Fruit fly (Drosophila melanogaster) whole organism, embryonic: ENCODE data around the gene dUTPase.

Experiments used
- Asciz ChIP-seq: fragments of 200-800 bp; sonication (Bioruptor generic); optimal IDR thresholded peaks from 2 replicates; lab custom pipeline; 2017; ENCODE audit warnings: missing biosample characterization, mild to moderate bottlenecking, missing genetic modification characterization, missing genetic modification reagents
- Atf3 ChIP-seq: fragments of 200-800 bp; sonication (Bioruptor generic); optimal IDR thresholded peaks from 3 replicates; lab custom pipeline; 2016; ENCODE audit warnings: missing biosample characterization, missing genetic modification characterization
- BEAF-32 ChIP-seq: fragments of 200-800 bp; sonication (Bioruptor generic); optimal IDR thresholded peaks from 3 replicates; lab custom pipeline; 2017; ENCODE audit warnings: missing biosample characterization, missing genetic modification characterization, mild to moderate bottlenecking, moderate library complexity, missing genetic modification reagents
- Blimp-1 ChIP-seq: fragments of 200-800 bp; sonication (Bioruptor generic); optimal IDR thresholded peaks from 3 replicates; lab custom pipeline; 2018; ENCODE audit warnings: missing biosample characterization, missing genetic modification characterization, mild to moderate bottlenecking, moderate library complexity, missing genetic modification reagents
- CG10267 ChIP-seq: fragments of 200-800 bp; sonication (Bioruptor generic); optimal IDR thresholded peaks from 2 replicates; lab custom pipeline; 2018; ENCODE audit warnings: missing biosample characterization, mild to moderate bottlenecking, missing genetic modification characterization, moderate library complexity
- CG11504 ChIP-seq: fragments of 200-800 bp; sonication (Bioruptor generic); optimal IDR thresholded peaks from 3 replicates; lab custom pipeline; 2019; ENCODE audit warnings: missing biosample characterization, mild to moderate bottlenecking, missing genetic modification characterization, moderate library complexity
- CG12391 ChIP-seq: fragments of 200-800 bp; sonication (Bioruptor generic); optimal IDR thresholded peaks from 3 replicates; lab custom pipeline; 2018; ENCODE audit warnings: missing biosample characterization, mild to moderate bottlenecking, missing genetic modification characterization, moderate library complexity
- CG13894 ChIP-seq: fragments of 200-800 bp; sonication (Bioruptor generic); optimal IDR thresholded peaks from 3 replicates; lab custom pipeline; 2018; ENCODE audit warnings: missing biosample characterization, mild to moderate bottlenecking, missing genetic modification characterization, moderate library complexity
- CG15479 ChIP-seq: fragments of 200-800 bp; sonication (Bioruptor generic); optimal IDR thresholded peaks from 3 replicates; lab custom pipeline; 2019; ENCODE audit warnings: missing biosample characterization, mild to moderate bottlenecking, missing genetic modification characterization, moderate library complexity
- CG15601 ChIP-seq: fragments of 200-800 bp; sonication (Bioruptor generic); optimal IDR thresholded peaks from 3 replicates; lab custom pipeline; 2019; ENCODE audit warnings: missing biosample characterization, mild to moderate bottlenecking, missing genetic modification characterization, moderate library complexity
- CG1603 ChIP-seq: fragments of 200-800 bp; sonication (Bioruptor generic); optimal IDR thresholded peaks from 2 replicates; lab custom pipeline; 2019; ENCODE audit warnings: missing biosample characterization, mild to moderate bottlenecking, missing genetic modification characterization, moderate library complexity
- CG17361 ChIP-seq: fragments of 200-800 bp; sonication (Bioruptor generic); IDR thresholded peaks from 3 replicates; pipeline ENCODE4 v1.3.6; 2022; ENCODE audit warnings: missing biosample characterization, missing genetic modification characterization
- CG18764 ChIP-seq: fragments of 200-800 bp; sonication (Bioruptor generic); optimal IDR thresholded peaks from 3 replicates; lab custom pipeline; 2016; ENCODE audit warnings: missing biosample characterization, missing genetic modification characterization
- CG2712 ChIP-seq: fragments of 200-800 bp; optimal IDR thresholded peaks from 3 replicates; lab custom pipeline; 2019; ENCODE audit warnings: missing biosample characterization, mild to moderate bottlenecking, missing genetic modification characterization, moderate library complexity
- CG32772 ChIP-seq: fragments of 200-800 bp; sonication (Bioruptor generic); IDR thresholded peaks from 2 replicates; pipeline ENCODE4 v1.3.6; 2022; ENCODE audit warnings: missing biosample characterization, missing genetic modification characterization
- CG34422 ChIP-seq: fragments of 200-800 bp; sonication (Bioruptor generic); IDR thresholded peaks from 3 replicates; pipeline ENCODE4 v1.3.6; 2022; ENCODE audit warnings: missing biosample characterization, missing genetic modification characterization
- CG3838 ChIP-seq: fragments of 200-800 bp; sonication (Bioruptor generic); optimal IDR thresholded peaks from 3 replicates; lab custom pipeline; 2016; ENCODE audit warnings: missing biosample characterization, missing genetic modification characterization
- CG6791 ChIP-seq: fragments of 200-800 bp; sonication (Bioruptor generic); IDR thresholded peaks from 3 replicates; pipeline ENCODE4 v1.3.6; 2022; ENCODE audit warnings: missing biosample characterization, missing genetic modification characterization; ENCODE audit not compliant: partially characterized antibody
- CG7928 ChIP-seq: fragments of 200-800 bp; sonication (Bioruptor generic); optimal IDR thresholded peaks from 2 replicates; lab custom pipeline; 2017; ENCODE audit warnings: missing biosample characterization, mild to moderate bottlenecking, missing genetic modification characterization
- CG8290 ChIP-seq, 3 experiments: fragments of 200-800 bp; sonication (Bioruptor generic); optimal IDR thresholded peaks; 2 replicates each; lab custom pipeline; 2016 to 2019; ENCODE audit warnings: missing biosample characterization in 3 of 3, missing genetic modification characterization in 3 of 3, mild to moderate bottlenecking in 2 of 3, moderate library complexity in 1 of 3
- CG8765 ChIP-seq: fragments of 200-800 bp; sonication (Bioruptor generic); IDR thresholded peaks from 2 replicates; pipeline ENCODE4 v1.3.6; 2022; ENCODE audit warnings: missing biosample characterization, missing genetic modification characterization
- CG9727 ChIP-seq: fragments of 200-800 bp; sonication (Bioruptor generic); optimal IDR thresholded peaks from 3 replicates; lab custom pipeline; 2017; ENCODE audit warnings: missing biosample characterization, mild to moderate bottlenecking, missing genetic modification characterization
- CG9797 ChIP-seq: fragments of 200-800 bp; sonication (Bioruptor generic); optimal IDR thresholded peaks from 3 replicates; lab custom pipeline; 2018; ENCODE audit warnings: missing biosample characterization, mild to moderate bottlenecking, missing genetic modification characterization
- Camta ChIP-seq: fragments of 200-800 bp; sonication (Bioruptor generic); optimal IDR thresholded peaks from 2 replicates; lab custom pipeline; 2016; ENCODE audit warnings: missing biosample characterization, missing genetic modification characterization
- Dp ChIP-seq: fragments of 200-800 bp; sonication (Bioruptor generic); optimal IDR thresholded peaks from 2 replicates; lab custom pipeline; 2018; ENCODE audit warnings: missing biosample characterization, mild to moderate bottlenecking, missing genetic modification characterization, moderate library complexity
- Drgx ChIP-seq: fragments of 200-800 bp; sonication (Bioruptor generic); IDR thresholded peaks from 2 replicates; pipeline ENCODE4 v1.3.6; 2022; ENCODE audit warnings: missing biosample characterization, missing genetic modification characterization
- E2f2 ChIP-seq: fragments of 200-800 bp; sonication (Bioruptor generic); IDR thresholded peaks from 2 replicates; pipeline ENCODE4 v1.3.6; 2022; ENCODE audit warnings: missing biosample characterization, missing genetic modification characterization
- HHEX ChIP-seq: fragments of 200-800 bp; sonication (Bioruptor generic); optimal IDR thresholded peaks from 3 replicates; lab custom pipeline; 2017; ENCODE audit warnings: missing biosample characterization, mild to moderate bottlenecking, missing genetic modification characterization, missing genetic modification reagents
- HLH3B ChIP-seq: fragments of 200-800 bp; sonication (Bioruptor generic); IDR thresholded peaks from 2 replicates; pipeline ENCODE4 v1.3.6; 2022; ENCODE audit warnings: missing biosample characterization, missing genetic modification characterization
- Hand ChIP-seq: fragments of 200-800 bp; sonication (Bioruptor generic); optimal IDR thresholded peaks from 2 replicates; lab custom pipeline; 2017; ENCODE audit warnings: mild to moderate bottlenecking, missing biosample characterization, missing genetic modification reagents, missing genetic modification characterization
- Myb ChIP-seq: fragments of 200-800 bp; sonication (Bioruptor generic); optimal IDR thresholded peaks from 2 replicates; lab custom pipeline; 2016; ENCODE audit warnings: missing biosample characterization, missing genetic modification characterization
- Neu2 ChIP-seq: fragments of 200-800 bp; sonication (Bioruptor generic); optimal IDR thresholded peaks from 3 replicates; lab custom pipeline; 2016; ENCODE audit warnings: missing biosample characterization, missing genetic modification characterization, borderline replicate concordance
- NfI ChIP-seq: fragments of 200-800 bp; sonication (Bioruptor generic); optimal IDR thresholded peaks from 3 replicates; lab custom pipeline; 2018; ENCODE audit warnings: missing biosample characterization, mild to moderate bottlenecking, missing genetic modification characterization, moderate library complexity
- Oaz ChIP-seq: fragments of 200-800 bp; sonication (Bioruptor generic); IDR thresholded peaks from 2 replicates; pipeline ENCODE4 v1.3.6; 2022; ENCODE audit warnings: missing biosample characterization, missing genetic modification characterization
- Sox100B ChIP-seq: fragments of 200-800 bp; sonication (Bioruptor generic); optimal IDR thresholded peaks from 3 replicates; lab custom pipeline; 2018; ENCODE audit warnings: missing biosample characterization, mild to moderate bottlenecking, missing genetic modification characterization
- Ssrp ChIP-seq: fragments of 200-800 bp; sonication (Bioruptor generic); optimal IDR thresholded peaks from 2 replicates; lab custom pipeline; 2018; ENCODE audit warnings: missing biosample characterization, mild to moderate bottlenecking, missing genetic modification characterization, moderate library complexity
- YL-1 ChIP-seq: fragments of 200-800 bp; sonication (Bioruptor generic); optimal IDR thresholded peaks from 3 replicates; lab custom pipeline; 2017; ENCODE audit warnings: missing biosample characterization, mild to moderate bottlenecking, missing genetic modification characterization
- ap ChIP-seq: fragments of 200-800 bp; sonication (Bioruptor generic); IDR thresholded peaks from 2 replicates; pipeline ENCODE4 v1.3.6; 2022; ENCODE audit warnings: missing biosample characterization, missing genetic modification characterization
- chn ChIP-seq: fragments of 200-800 bp; sonication (Bioruptor generic); optimal IDR thresholded peaks from 2 replicates; lab custom pipeline; 2016; ENCODE audit warnings: missing biosample characterization, missing genetic modification characterization
- corto ChIP-seq: fragments of 200-800 bp; sonication (Bioruptor generic); optimal IDR thresholded peaks from 2 replicates; lab custom pipeline; 2016; ENCODE audit warnings: missing biosample characterization, mild to moderate bottlenecking, missing genetic modification characterization, moderate library complexity
- disco-r ChIP-seq: fragments of 200-800 bp; sonication (Bioruptor generic); optimal IDR thresholded peaks from 2 replicates; lab custom pipeline; 2016; ENCODE audit warnings: missing biosample characterization, missing genetic modification characterization
- fru ChIP-seq: fragments of >200 bp; optimal IDR thresholded peaks from 2 replicates; lab custom pipeline; 2017
- fu2 ChIP-seq: fragments of 200-800 bp; sonication (Bioruptor generic); optimal IDR thresholded peaks from 2 replicates; lab custom pipeline; 2016; ENCODE audit warnings: missing biosample characterization, missing genetic modification characterization
- gsb ChIP-seq: fragments of 200-800 bp; sonication (Bioruptor generic); IDR thresholded peaks from 2 replicates; pipeline ENCODE4 v1.3.6; 2022; ENCODE audit warnings: missing biosample characterization, missing genetic modification characterization
- gt ChIP-seq: fragments of 200-800 bp; sonication (Bioruptor generic); IDR thresholded peaks from 2 replicates; pipeline ENCODE4 v1.3.6; 2022; ENCODE audit warnings: missing biosample characterization, missing genetic modification characterization
- ham ChIP-seq: fragments of 200-800 bp; sonication (Bioruptor generic); IDR thresholded peaks from 2 replicates; pipeline ENCODE4 v1.3.6; 2022; ENCODE audit warnings: missing biosample characterization, missing genetic modification characterization
- ken ChIP-seq: fragments of 200-800 bp; sonication (Bioruptor generic); IDR thresholded peaks from 3 replicates; pipeline ENCODE4 v1.3.6; 2022; ENCODE audit warnings: missing biosample characterization, missing genetic modification characterization
- phol ChIP-seq: fragments of 200-800 bp; sonication (Bioruptor generic); optimal IDR thresholded peaks from 3 replicates; lab custom pipeline; 2018; ENCODE audit warnings: missing biosample characterization, mild to moderate bottlenecking, missing genetic modification characterization, moderate library complexity
- pzg ChIP-seq: fragments of 200-800 bp; sonication (Bioruptor generic); optimal IDR thresholded peaks from 3 replicates; lab custom pipeline; 2018; ENCODE audit warnings: missing biosample characterization, mild to moderate bottlenecking, missing genetic modification characterization, moderate library complexity
- sr ChIP-seq: fragments of 200-800 bp; sonication (Bioruptor generic); IDR thresholded peaks from 3 replicates; pipeline ENCODE4 v1.3.6; 2022; ENCODE audit warnings: missing biosample characterization, missing genetic modification characterization
- tio ChIP-seq: fragments of 200-800 bp; sonication (Bioruptor generic); optimal IDR thresholded peaks from 2 replicates; lab custom pipeline; 2017; ENCODE audit warnings: missing biosample characterization, missing genetic modification characterization, inconsistent platforms
- trem ChIP-seq: fragments of 200-800 bp; optimal IDR thresholded peaks from 3 replicates; lab custom pipeline; 2019; ENCODE audit warnings: missing biosample characterization, mild to moderate bottlenecking, missing genetic modification characterization, moderate library complexity

Gene dUTPase

dm6 chr2L:10968009-10968383 lies 43.1 kb upstream of the dUTPase start (continued):
- TF ChIP-seq Camta = no peak
- no peak for TF ChIP-seq Drgx (GFP tag; lab: Robert Waterston, UW)
- no peak for TF ChIP-seq Blimp-1 (GFP tag; lab: Kevin White, UChicago)
- no peak for TF ChIP-seq CG8765 (GFP tag; lab: Robert Waterston, UW)
- no peak for TF ChIP-seq phol (tag; lab: Kevin White, UChicago)
- no peak for TF ChIP-seq Neu2
- peak; percentile 79 for TF ChIP-seq YL-1 (GFP tag; lab: Kevin White, UChicago)
- TF ChIP-seq CG18764 (GFP tag; lab: Kevin White, UChicago) = no peak
- TF ChIP-seq corto (GFP tag; lab: Kevin White, UChicago) = no peak
- no peak for TF ChIP-seq tio (GFP tag; lab: Kevin White, UChicago)
- no peak for TF ChIP-seq CG32772
- TF ChIP-seq CG15479 (GFP tag; lab: Kevin White, UChicago) = no peak
- TF ChIP-seq CG6791 (GFP tag; lab: Robert Waterston, UW) = 0 out of 3 replicates have a peak, but pooled peaks have one; percentile 13
- TF ChIP-seq trem (tag; lab: Kevin White, UChicago) = peak; percentile 48
- TF ChIP-seq Sox100B (GFP tag; lab: Kevin White, UChicago) = no peak
- no peak for TF ChIP-seq CG8290 (GFP tag; optimal IDR thresholded peaks at IDR 0.05; lab: Kevin White, UChicago)
- TF ChIP-seq CG8290 (tag; optimal IDR thresholded peaks at IDR 0.05; lab: Kevin White, UChicago) = no peak
- TF ChIP-seq Dp = peak; percentile 75
- TF ChIP-seq ap (GFP tag; lab: Robert Waterston, UW) = no peak
- peak; percentile 7; the same call in 1 of the 3 replicates for TF ChIP-seq CG34422
- no peak for TF ChIP-seq Atf3 (GFP tag; lab: Kevin White, UChicago)
- TF ChIP-seq Hand = no peak
- TF ChIP-seq pzg (GFP tag; lab: Kevin White, UChicago) = peak; percentile 59
- TF ChIP-seq E2f2 = peak; percentile 79
- TF ChIP-seq CG1603 (tag; lab: Kevin White, UChicago) = peak; percentile 35
- TF ChIP-seq ham (GFP tag; lab: Robert Waterston, UW) = no peak
- TF ChIP-seq HHEX (GFP tag; lab: Kevin White, UChicago) = no peak
- no peak for TF ChIP-seq CG12391 (tag; lab: Kevin White, UChicago)
- TF ChIP-seq CG11504 (tag; lab: Kevin White, UChicago) = no peak
- TF ChIP-seq chn = no peak
- TF ChIP-seq CG15601 (tag; lab: Kevin White, UChicago) = no peak
- peak; percentile 68 for TF ChIP-seq CG9797 (GFP tag; lab: Kevin White, UChicago)
- TF ChIP-seq CG2712 (tag; lab: Kevin White, UChicago) = peak; percentile 3
- peak; percentile 41 for TF ChIP-seq CG10267 (tag; lab: Kevin White, UChicago)
- peak; percentile 22 for TF ChIP-seq BEAF-32 (GFP tag; lab: Kevin White, UChicago)
- no peak for TF ChIP-seq CG13894 (tag; lab: Kevin White, UChicago)
- no peak for TF ChIP-seq CG9727

- no peak for TF ChIP-seq NfI (GFP tag; lab: Kevin White, UChicago)
- no peak for TF ChIP-seq Ssrp (tag; lab: Kevin White, UChicago)
- TF ChIP-seq gt (GFP tag; lab: Robert Waterston, UW) = no peak
- no peak for TF ChIP-seq CG3838 (GFP tag; lab: Kevin White, UChicago)
- TF ChIP-seq CG17361 (GFP tag; lab: Robert Waterston, UW) = 0 out of 3 replicates have a peak, but pooled peaks have one; percentile 28
- no peak for TF ChIP-seq fru (lab: Kevin White, UChicago)
- TF ChIP-seq Oaz = no peak
- peak; percentile 91 for TF ChIP-seq CG7928 (GFP tag; lab: Kevin White, UChicago)
- peak; percentile 23 for TF ChIP-seq Myb
- TF ChIP-seq sr = no peak
- no peak for TF ChIP-seq gsb (GFP tag; lab: Robert Waterston, UW)
- TF ChIP-seq ken = no peak
- no peak for TF ChIP-seq HLH3B (GFP tag; lab: Robert Waterston, UW)
- no peak for TF ChIP-seq disco-r (GFP tag; lab: Kevin White, UChicago)
- no peak for TF ChIP-seq Asciz
- no peak for TF ChIP-seq fu2 (GFP tag; lab: Kevin White, UChicago)
These were observed 41.0 kb upstream of the dUTPase start, which contains the start of the genes Tmem214 and YL-1 for dm6 chr2L:10970134-10970533. Tmem214 (minus strand) TSS chr2L:10970275. YL-1 (plus strand) TSS chr2L:10970443.
